Worm (Caenorhabditis elegans) whole organism, L3 larva: ENCODE measurements around the gene evl-14.

ENCODE experiments used
- aly-2 ChIP-seq: fragments of 150-350 bp; optimal IDR thresholded peaks from 2 replicates; lab custom pipeline; 2014; ENCODE audit warnings: missing biosample characterization, missing genetic modification characterization
- ceh-16 ChIP-seq: sonication (generic microtip); optimal IDR thresholded peaks from 2 replicates; lab custom pipeline; 2017; ENCODE audit warnings: missing biosample characterization, missing genetic modification characterization
- ceh-28 ChIP-seq: fragments of 150-350 bp; optimal IDR thresholded peaks from 2 replicates; lab custom pipeline; 2014; ENCODE audit warnings: missing biosample characterization, missing genetic modification reagents, missing genetic modification characterization
- ceh-9 ChIP-seq: sonication (generic microtip); optimal IDR thresholded peaks from 2 replicates; lab custom pipeline; 2018; ENCODE audit warnings: missing biosample characterization, missing genetic modification characterization
- daf-12 ChIP-seq: fragments of 150-350 bp; optimal IDR thresholded peaks from 2 replicates; lab custom pipeline; 2014; ENCODE audit warnings: missing biosample characterization, missing genetic modification reagents, missing genetic modification characterization
- elt-1 ChIP-seq: fragments of 150-350 bp; optimal IDR thresholded peaks from 2 replicates; lab custom pipeline; 2014; ENCODE audit warnings: missing biosample characterization, missing genetic modification characterization
- elt-2 ChIP-seq: sonication (generic microtip); optimal IDR thresholded peaks from 2 replicates; lab custom pipeline; 2016; ENCODE audit warnings: missing genetic modification reagents, mild to moderate bottlenecking, missing genetic modification characterization, missing compliant biosample characterization
- eor-1 ChIP-seq, 2 experiments: fragments of 150-350 bp; optimal IDR thresholded peaks; 2 replicates each; lab custom pipeline; 2014 to 2018; ENCODE audit warnings: missing biosample characterization in 2 of 2, missing genetic modification characterization in 2 of 2
- fos-1 ChIP-seq: fragments of 150-350 bp; optimal IDR thresholded peaks from 2 replicates; lab custom pipeline; 2014; ENCODE audit warnings: missing biosample characterization, missing genetic modification characterization
- hmg-11 ChIP-seq: sonication (generic microtip); optimal IDR thresholded peaks from 2 replicates; lab custom pipeline; 2016; ENCODE audit warnings: missing genetic modification characterization, missing compliant biosample characterization
- jun-1 ChIP-seq: fragments of 150-350 bp; optimal IDR thresholded peaks from 2 replicates; lab custom pipeline; 2014; ENCODE audit warnings: missing biosample characterization, missing genetic modification reagents, missing genetic modification characterization
- lin-15B ChIP-seq: fragments of 150-350 bp; optimal IDR thresholded peaks from 2 replicates; lab custom pipeline; 2014; ENCODE audit warnings: missing biosample characterization, missing genetic modification characterization
- lin-39 ChIP-seq: fragments of 150-350 bp; optimal IDR thresholded peaks from 2 replicates; lab custom pipeline; 2018; ENCODE audit warnings: missing biosample characterization, missing genetic modification reagents, missing genetic modification characterization
- mml-1 ChIP-seq: fragments of 150-350 bp; sonication (generic microtip); optimal IDR thresholded peaks from 3 replicates; lab custom pipeline; 2014; ENCODE audit warnings: missing biosample characterization, missing genetic modification characterization
- nfya-1 ChIP-seq: sonication (generic microtip); optimal IDR thresholded peaks from 2 replicates; lab custom pipeline; 2017; ENCODE audit warnings: missing genetic modification characterization, mild to moderate bottlenecking, missing compliant biosample characterization, antibody characterized with exemption, moderate library complexity; ENCODE audit not compliant: insufficient read depth
- nhr-11 ChIP-seq: fragments of 150-350 bp; optimal IDR thresholded peaks from 2 replicates; lab custom pipeline; 2014; ENCODE audit warnings: missing biosample characterization, missing genetic modification characterization
- nhr-12 ChIP-seq: fragments of 150-350 bp; optimal IDR thresholded peaks from 2 replicates; lab custom pipeline; 2014; ENCODE audit warnings: missing biosample characterization, missing genetic modification characterization
- nhr-23 ChIP-seq: fragments of 150-350 bp; optimal IDR thresholded peaks from 2 replicates; lab custom pipeline; 2014; ENCODE audit warnings: missing biosample characterization, missing genetic modification reagents, missing genetic modification characterization
- nhr-25 ChIP-seq: sonication (generic microtip); optimal IDR thresholded peaks from 2 replicates; lab custom pipeline; 2017; ENCODE audit warnings: missing biosample characterization, missing genetic modification characterization
- nhr-28 ChIP-seq: fragments of 150-350 bp; optimal IDR thresholded peaks from 2 replicates; lab custom pipeline; 2014; ENCODE audit warnings: missing biosample characterization, missing genetic modification characterization
- nhr-67 ChIP-seq: fragments of 150-350 bp; optimal IDR thresholded peaks from 2 replicates; lab custom pipeline; 2014; ENCODE audit warnings: missing biosample characterization, missing genetic modification characterization
- nhr-76 ChIP-seq: fragments of 150-350 bp; sonication (generic microtip); optimal IDR thresholded peaks from 5 replicates; lab custom pipeline; 2014; ENCODE audit warnings: missing biosample characterization, missing genetic modification characterization
- pqm-1 ChIP-seq: fragments of 150-350 bp; optimal IDR thresholded peaks from 2 replicates; lab custom pipeline; 2017; ENCODE audit warnings: missing biosample characterization, missing genetic modification characterization, inconsistent platforms
- snpc-4 ChIP-seq: fragments of 150-350 bp; optimal IDR thresholded peaks from 2 replicates; lab custom pipeline; 2014; ENCODE audit warnings: missing biosample characterization, missing genetic modification characterization
- tbx-2 ChIP-seq: sonication (generic microtip); optimal IDR thresholded peaks from 2 replicates; lab custom pipeline; 2016; ENCODE audit warnings: mild to moderate bottlenecking, missing genetic modification characterization, missing compliant biosample characterization
- ztf-11 ChIP-seq: fragments of 150-350 bp; optimal IDR thresholded peaks from 2 replicates; lab custom pipeline; 2014; ENCODE audit warnings: missing biosample characterization, missing genetic modification characterization
- ztf-4 ChIP-seq: fragments of 150-350 bp; optimal IDR thresholded peaks from 2 replicates; lab custom pipeline; 2014; ENCODE audit warnings: missing biosample characterization, missing genetic modification characterization

evl-14 gene

DNA sequence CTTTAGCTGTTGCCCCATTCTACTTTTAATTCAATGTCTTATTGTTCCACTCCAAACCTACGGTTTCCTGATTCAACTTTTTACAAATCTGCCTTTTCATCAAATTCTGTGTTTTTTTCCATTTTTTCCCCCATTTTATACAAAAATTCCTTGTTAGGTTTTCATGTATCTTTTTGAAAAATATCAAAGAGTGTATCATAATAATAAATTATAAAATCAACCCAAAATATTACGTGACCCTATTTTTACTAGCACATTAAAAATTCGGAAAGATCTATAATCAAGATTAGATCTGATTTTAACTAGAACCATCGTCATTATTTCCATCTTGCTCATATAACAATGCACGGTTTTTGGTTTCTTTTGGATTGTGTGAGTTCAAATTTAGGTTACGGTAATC is 7.2 kb upstream of the evl-14 start, which contains the start of gene H38K22.6:
TSS of gene H38K22.6 (plus strand) at position 301 of the 400 bp plus-strand sequence.
- TF ChIP-seq hmg-11 (tag; lab: Kevin White, UChicago) (no peak), nhr-25 (tag; lab: Kevin White, UChicago) (no peak), lin-15B (tag; lab: Kevin White, UChicago) (no peak), snpc-4 (tag; lab: Kevin White, UChicago) (no peak), nhr-12 (no peak), ceh-9 (tag; lab: Kevin White, UChicago) (no peak), daf-12 (tag; lab: Kevin White, UChicago) (no peak), lin-39 (tag; lab: Kevin White, UChicago) (no peak)

DNA sequence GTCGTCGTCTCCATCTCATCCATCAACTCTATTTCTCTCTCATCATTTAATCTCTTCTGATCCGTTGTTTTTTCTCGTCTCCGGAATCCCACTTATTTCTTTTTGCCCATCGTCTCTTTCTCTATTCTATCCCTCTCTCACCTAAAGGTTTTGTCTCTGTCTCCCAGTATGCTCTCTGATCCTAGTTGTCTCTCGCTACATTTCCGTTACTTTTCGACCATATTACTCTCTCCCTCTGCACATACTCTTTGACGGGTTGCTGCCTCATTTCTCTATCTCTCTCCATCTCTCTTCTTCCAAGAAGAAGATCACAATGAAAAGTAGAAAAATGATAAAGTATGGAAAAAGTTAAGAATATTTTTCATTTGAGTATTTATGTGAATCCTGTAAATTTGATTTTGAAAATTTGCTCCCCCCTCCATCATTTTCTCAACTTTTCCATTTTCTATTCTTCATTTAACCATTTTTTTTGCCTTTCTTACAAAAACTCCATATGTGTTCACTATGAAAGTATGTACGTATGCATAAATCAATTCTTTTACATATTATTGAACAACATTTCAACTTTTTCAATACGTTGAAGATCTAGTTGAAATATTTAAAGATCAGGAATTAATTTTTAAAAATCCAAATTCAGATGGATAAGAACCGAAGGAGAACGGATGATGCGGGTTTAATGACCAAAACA is 4.3 kb upstream of the evl-14 start, which contains the start of gene tag-131:
TSS of gene tag-131 (plus strand) at position 638 of the 688 bp plus-strand sequence.
- TF ChIP-seq nfya-1 (tag; lab: Kevin White, UChicago) (peak; percentile 20), nhr-23 (tag; lab: Kevin White, UChicago) (peak; percentile 68), eor-1 (tag; optimal IDR thresholded peaks at IDR 0.05; lab: Kevin White, UChicago) (no peak), ceh-16 (tag; lab: Kevin White, UChicago) (no peak), ceh-28 (tag; lab: Kevin White, UChicago) (peak; percentile 39)

DNA sequence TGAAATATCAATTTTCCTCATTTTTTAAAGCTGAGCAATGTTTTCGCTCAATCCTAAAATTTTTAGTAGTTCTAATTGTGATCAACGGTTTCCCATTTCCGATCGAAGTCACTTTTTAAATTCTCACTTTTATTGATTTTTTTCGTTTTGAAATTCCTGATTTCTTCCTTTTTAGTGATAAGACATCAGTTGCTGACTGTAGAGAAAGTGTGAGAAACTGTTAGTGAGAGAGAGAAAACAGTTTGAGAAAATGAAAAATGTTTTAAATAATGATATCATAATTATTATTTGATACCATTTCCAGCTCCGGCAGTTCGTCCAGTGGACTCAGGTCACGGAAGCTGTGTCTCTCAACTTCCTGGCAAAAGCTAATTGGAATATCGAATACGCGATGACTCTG is 1.6 kb upstream of the evl-14 start:
- TF ChIP-seq pqm-1 (no peak), ceh-28 (tag; lab: Kevin White, UChicago) (peak; percentile 16), nhr-28 (tag; lab: Kevin White, UChicago) (no peak), elt-2 (tag; lab: Kevin White, UChicago) (peak; percentile 51)

DNA sequence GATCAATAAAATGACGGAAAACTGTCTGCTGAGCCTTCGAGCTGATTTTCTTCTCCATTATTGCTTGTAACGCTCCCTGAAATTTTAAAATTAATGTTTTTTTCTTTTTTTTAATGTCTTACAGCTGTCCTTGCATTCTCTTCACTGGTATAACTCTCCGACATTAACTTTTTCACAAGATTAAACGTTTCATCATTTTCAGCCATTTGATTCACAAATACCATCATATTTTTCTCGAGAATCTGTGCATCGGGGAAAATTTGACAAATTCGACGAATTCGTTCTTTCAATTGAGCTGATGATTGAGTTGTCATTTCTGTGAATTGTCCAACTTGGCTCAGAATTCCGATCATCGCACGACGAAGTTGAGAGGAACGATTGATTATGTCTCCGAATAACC is 3.6 kb downstream of the evl-14 start:
- TF ChIP-seq lin-15B (tag; lab: Kevin White, UChicago) (no peak), nhr-12 (no peak), mml-1 (tag; lab: Kevin White, UChicago) (no peak), jun-1 (tag; lab: Kevin White, UChicago) (no peak), nhr-67 (tag; lab: Kevin White, UChicago) (no peak)
- TF ChIP-seq, all 47 proteins: peak for 0

DNA sequence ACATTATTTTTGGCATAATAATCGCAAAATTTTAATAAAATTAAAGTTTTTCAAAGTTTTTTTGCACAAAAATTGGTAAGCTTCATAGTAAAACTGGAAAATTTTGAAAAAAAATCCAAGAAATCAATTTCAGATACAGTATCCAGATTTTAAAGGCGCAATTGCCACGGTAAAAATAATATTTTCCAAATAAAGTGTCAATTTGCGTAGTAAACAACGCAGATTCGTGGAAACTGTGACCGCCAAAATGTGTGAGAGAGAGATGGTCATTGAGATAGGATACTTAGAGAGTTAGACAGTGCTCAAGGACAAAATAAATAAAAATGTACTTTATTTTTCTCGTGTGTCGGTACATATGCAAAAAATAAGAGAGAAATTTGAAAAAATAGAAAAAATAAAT is 10.1 kb downstream of the evl-14 start:
- TF ChIP-seq elt-1 (tag; lab: Kevin White, UChicago) (no peak), fos-1 (tag; lab: Kevin White, UChicago) (no peak), nhr-25 (tag; lab: Kevin White, UChicago) (peak; percentile 47), lin-15B (tag; lab: Kevin White, UChicago) (no peak), nhr-28 (tag; lab: Kevin White, UChicago) (no peak), ztf-11 (tag; lab: Kevin White, UChicago) (no peak), ztf-4 (tag; lab: Kevin White, UChicago) (no peak)

DNA sequence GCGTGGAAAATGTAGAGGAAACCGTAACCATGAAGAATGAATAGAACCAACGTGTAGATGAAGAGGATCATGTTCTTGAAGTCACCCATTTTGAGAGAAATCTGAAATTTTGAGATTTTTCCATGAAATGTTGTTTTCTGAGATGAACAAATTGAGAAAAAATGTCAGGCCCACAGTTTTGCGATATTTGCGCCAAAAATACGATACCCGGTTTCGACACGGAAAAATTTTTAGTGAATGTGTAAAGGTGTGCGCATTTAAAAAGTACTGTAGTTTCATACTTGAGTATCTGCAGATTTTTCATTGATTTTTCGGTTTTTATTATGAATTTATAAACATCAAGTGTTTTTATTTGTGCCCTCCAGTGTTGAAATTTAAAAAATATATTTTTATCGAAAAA is 10.6 kb downstream of the evl-14 start, which contains the start of gene R10E4.9:
TSS of gene R10E4.9 (minus strand) at position 101 of the 400 bp plus-strand sequence.
- no peak for TF ChIP-seq tbx-2 (tag; lab: Kevin White, UChicago)
- TF ChIP-seq nhr-11 (tag; lab: Kevin White, UChicago) = no peak
- TF ChIP-seq nhr-76 (tag; lab: Kevin White, UChicago) = no peak
- TF ChIP-seq, all 47 proteins: peak for 0

DNA sequence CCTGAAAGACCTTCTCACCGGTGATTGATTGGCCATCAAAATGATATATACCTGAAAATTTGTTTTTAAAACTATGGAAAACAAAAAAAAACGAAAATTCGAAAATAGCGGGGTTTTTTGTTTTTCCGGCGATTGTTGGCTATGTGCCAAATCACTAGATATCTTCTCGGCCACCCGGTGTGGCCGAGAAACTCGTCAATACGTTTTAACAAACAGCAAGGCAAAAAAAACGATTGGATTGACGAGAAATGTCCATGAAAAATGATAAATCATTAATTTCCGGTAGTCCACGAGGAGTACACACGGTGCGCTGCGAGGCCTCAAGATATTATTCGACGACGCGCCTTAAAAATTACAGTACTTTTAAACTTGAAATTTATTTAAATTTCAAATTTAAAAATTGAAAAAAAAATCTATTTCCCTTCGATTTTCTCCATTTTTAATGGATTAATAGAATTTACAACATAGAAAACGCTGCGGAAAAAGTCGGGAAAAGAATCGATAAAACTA is 11.9 kb downstream of the evl-14 start, which contains the start of gene R10E4.11:
TSS of gene R10E4.11 (minus strand) at position 51 of the 510 bp plus-strand sequence.
- no peak for TF ChIP-seq aly-2 (tag; lab: Kevin White, UChicago)
- no peak for TF ChIP-seq nhr-11 (tag; lab: Kevin White, UChicago)
- peak; percentile 12 for TF ChIP-seq hmg-11 (tag; lab: Kevin White, UChicago)
- no peak for TF ChIP-seq jun-1 (tag; lab: Kevin White, UChicago)
- no peak for TF ChIP-seq fos-1 (tag; lab: Kevin White, UChicago)
- TF ChIP-seq, all 47 proteins: peak for 1
